Worm (Caenorhabditis elegans) whole organism, young adult: Measurements from ENCODE around the gene C40H1.8.

Experiments used
- B0336.3 ChIP-seq: fragments of 200-800 bp; sonication (Bioruptor generic); IDR thresholded peaks from 2 replicates; pipeline ENCODE4 v1.3.6; 2022; ENCODE audit warnings: missing genetic modification characterization, missing compliant biosample characterization
- C06A6.2 ChIP-seq: fragments of 200-800 bp; sonication (Bioruptor generic); conservative IDR thresholded peaks from 2 replicates; pipeline ENCODE4 v1.3.6; 2022; ENCODE audit warnings: missing genetic modification characterization, missing compliant biosample characterization
- F39B2.1 ChIP-seq: fragments of 200-800 bp; sonication (Bioruptor generic); IDR thresholded peaks from 2 replicates; pipeline ENCODE4 v1.3.6; 2022; ENCODE audit warnings: missing genetic modification reagents, missing genetic modification characterization, missing compliant biosample characterization
- F49E8.2 ChIP-seq: sonication (generic microtip); optimal IDR thresholded peaks from 3 replicates; lab custom pipeline; 2017; ENCODE audit warnings: missing genetic modification characterization, mild to moderate bottlenecking, missing compliant biosample characterization, antibody characterized with exemption, moderate library complexity; ENCODE audit not compliant: insufficient read depth
- K12H6.12 ChIP-seq: fragments of 200-800 bp; sonication (Bioruptor generic); optimal IDR thresholded peaks from 2 replicates; lab custom pipeline; 2018; ENCODE audit warnings: mild to moderate bottlenecking, missing genetic modification characterization, missing compliant biosample characterization
- Y53G8AR.9 ChIP-seq: fragments of 200-800 bp; sonication (Bioruptor generic); conservative IDR thresholded peaks from 2 replicates; pipeline ENCODE4 v1.3.6; 2022; ENCODE audit warnings: missing genetic modification reagents, missing genetic modification characterization, missing compliant biosample characterization
- Y56A3A.18 ChIP-seq: fragments of 200-800 bp; sonication (Bioruptor generic); IDR thresholded peaks from 2 replicates; pipeline ENCODE4 v1.3.6; 2022; ENCODE audit warnings: missing genetic modification reagents, missing genetic modification characterization, missing compliant biosample characterization
- Y67H2A.10 ChIP-seq: fragments of 200-800 bp; sonication (Bioruptor generic); conservative IDR thresholded peaks from 2 replicates; pipeline ENCODE4 v1.3.6; 2022; ENCODE audit warnings: missing genetic modification reagents, missing genetic modification characterization, missing compliant biosample characterization
- Y79H2A.3 ChIP-seq: fragments of 200-800 bp; sonication (Bioruptor generic); conservative IDR thresholded peaks from 2 replicates; pipeline ENCODE4 v1.3.6; 2022; ENCODE audit warnings: missing genetic modification reagents, missing genetic modification characterization, missing compliant biosample characterization
- Y95B8A.8 ChIP-seq: fragments of 200-800 bp; sonication (Bioruptor generic); IDR thresholded peaks from 2 replicates; pipeline ENCODE4 v1.3.6; 2022; ENCODE audit warnings: missing genetic modification reagents, missing genetic modification characterization, missing compliant biosample characterization
- akir-1 ChIP-seq: fragments of 200-800 bp; sonication (Bioruptor generic); optimal IDR thresholded peaks from 2 replicates; lab custom pipeline; 2018; ENCODE audit warnings: mild to moderate bottlenecking, missing genetic modification characterization, moderate library complexity, missing compliant biosample characterization
- ama-1 ChIP-seq, 3 experiments: fragments of 150-350 bp in 1 of 3; sonication (generic microtip) in 2 of 3; optimal IDR thresholded peaks; 2 replicates each; lab custom pipeline; 2014 to 2018; ENCODE audit warnings: missing biosample characterization in 2 of 3, missing genetic modification characterization in 2 of 3, missing genetic modification reagents in 2 of 3
- aptf-2 ChIP-seq: fragments of 200-800 bp; sonication (Bioruptor generic); conservative IDR thresholded peaks from 2 replicates; pipeline ENCODE4 v1.3.6; 2022; ENCODE audit warnings: missing genetic modification reagents, missing genetic modification characterization, missing compliant biosample characterization
- athp-1 ChIP-seq: sonication (generic microtip); optimal IDR thresholded peaks from 2 replicates; lab custom pipeline; 2017; ENCODE audit warnings: mild to moderate bottlenecking, missing genetic modification characterization, missing compliant biosample characterization
- attf-5 ChIP-seq: fragments of 200-800 bp; sonication (Bioruptor generic); optimal IDR thresholded peaks from 2 replicates; lab custom pipeline; 2018; ENCODE audit warnings: mild to moderate bottlenecking, missing genetic modification characterization, missing compliant biosample characterization
- attf-6 ChIP-seq: fragments of 200-800 bp; sonication (Bioruptor generic); IDR thresholded peaks from 2 replicates; pipeline ENCODE4 v1.3.6; 2022; ENCODE audit warnings: missing genetic modification reagents, missing genetic modification characterization, missing compliant biosample characterization
- bed-2 ChIP-seq: fragments of 200-800 bp; sonication (Bioruptor generic); IDR thresholded peaks from 2 replicates; pipeline ENCODE4 v1.3.6; 2022; ENCODE audit warnings: missing genetic modification reagents, missing genetic modification characterization, missing compliant biosample characterization
- ccch-3 ChIP-seq: fragments of 200-800 bp; sonication (Bioruptor generic); optimal IDR thresholded peaks from 2 replicates; lab custom pipeline; 2018; ENCODE audit warnings: mild to moderate bottlenecking, missing genetic modification characterization, missing compliant biosample characterization
- ceh-40 ChIP-seq: fragments of 200-800 bp; sonication (Bioruptor generic); IDR thresholded peaks from 2 replicates; pipeline ENCODE4 v1.3.6; 2022; ENCODE audit warnings: missing genetic modification characterization, missing compliant biosample characterization
- dpl-1 ChIP-seq: fragments of 150-350 bp; optimal IDR thresholded peaks from 2 replicates; lab custom pipeline; 2014; ENCODE audit warnings: missing biosample characterization, missing genetic modification reagents, missing genetic modification characterization
- ekl-4 ChIP-seq: fragments of 200-800 bp; sonication (Bioruptor generic); IDR thresholded peaks from 2 replicates; pipeline ENCODE4 v1.3.6; 2022; ENCODE audit warnings: missing genetic modification reagents, missing genetic modification characterization, missing compliant biosample characterization
- him-1 ChIP-seq: sonication (generic microtip); optimal IDR thresholded peaks from 2 replicates; lab custom pipeline; 2016; ENCODE audit warnings: missing genotype, missing genetic modification reagents, missing genetic modification characterization, missing compliant biosample characterization
- let-607 ChIP-seq, 2 experiments: fragments of 200-800 bp in 1 of 2; sonication (Bioruptor generic) in 1 of 2; sonication (generic microtip) in 1 of 2; optimal IDR thresholded peaks; 2 replicates each; lab custom pipeline; 2016 to 2018; ENCODE audit warnings: mild to moderate bottlenecking in 2 of 2, missing compliant biosample characterization in 2 of 2, missing genetic modification characterization in 2 of 2, moderate library complexity in 2 of 2, missing genotype in 1 of 2
- lin-54 ChIP-seq: fragments of 200-800 bp; sonication (Bioruptor generic); optimal IDR thresholded peaks from 2 replicates; lab custom pipeline; 2018; ENCODE audit warnings: mild to moderate bottlenecking, missing genetic modification characterization, missing compliant biosample characterization
- lsl-1 ChIP-seq: fragments of 200-800 bp; sonication (Bioruptor generic); optimal IDR thresholded peaks from 2 replicates; lab custom pipeline; 2018; ENCODE audit warnings: mild to moderate bottlenecking, missing genetic modification characterization, moderate library complexity, missing compliant biosample characterization
- madf-10 ChIP-seq: sonication (generic microtip); optimal IDR thresholded peaks from 2 replicates; lab custom pipeline; 2016; ENCODE audit warnings: mild to moderate bottlenecking, missing genetic modification characterization, missing compliant biosample characterization
- mcd-1 ChIP-seq: fragments of 200-800 bp; sonication (Bioruptor generic); IDR thresholded peaks from 2 replicates; pipeline ENCODE4 v1.3.6; 2022; ENCODE audit warnings: missing genetic modification reagents, missing genetic modification characterization, missing compliant biosample characterization
- mes-4 ChIP-seq: sonication (generic microtip); optimal IDR thresholded peaks from 2 replicates; lab custom pipeline; 2016; ENCODE audit warnings: missing genotype, missing genetic modification characterization, missing compliant biosample characterization
- nfyb-1 ChIP-seq: fragments of 200-800 bp; sonication (Bioruptor generic); IDR thresholded peaks from 2 replicates; pipeline ENCODE4 v1.3.6; 2022; ENCODE audit warnings: missing genetic modification reagents, missing genetic modification characterization, missing compliant biosample characterization
- nhr-120 ChIP-seq: fragments of 200-800 bp; sonication (Bioruptor generic); IDR thresholded peaks from 2 replicates; pipeline ENCODE4 v1.3.6; 2022; ENCODE audit warnings: missing genetic modification characterization, missing compliant biosample characterization
- pbrm-1 ChIP-seq: fragments of 200-800 bp; sonication (Bioruptor generic); IDR thresholded peaks from 2 replicates; pipeline ENCODE4 v1.3.6; 2022; ENCODE audit warnings: missing genetic modification reagents, missing genetic modification characterization, missing compliant biosample characterization
- pha-4 ChIP-seq: fragments of 150-350 bp; sonication (generic microtip); optimal IDR thresholded peaks from 2 replicates; lab custom pipeline; 2014; ENCODE audit warnings: missing biosample characterization, missing genetic modification reagents, missing genetic modification characterization
- repo-1 ChIP-seq: sonication (generic microtip); optimal IDR thresholded peaks from 2 replicates; lab custom pipeline; 2017; ENCODE audit warnings: mild to moderate bottlenecking, missing genetic modification characterization, missing compliant biosample characterization
- sea-2 ChIP-seq: fragments of 200-800 bp; sonication (Bioruptor generic); IDR thresholded peaks from 2 replicates; pipeline ENCODE4 v1.3.6; 2022; ENCODE audit warnings: missing genetic modification characterization, missing compliant biosample characterization
- snpc-1.3 ChIP-seq: sonication (generic microtip); optimal IDR thresholded peaks from 2 replicates; lab custom pipeline; 2017; ENCODE audit warnings: missing genetic modification characterization, mild to moderate bottlenecking, missing compliant biosample characterization, antibody characterized with exemption, moderate library complexity, missing genotype, missing genetic modification reagents; ENCODE audit not compliant: insufficient read depth
- sptf-2 ChIP-seq: fragments of 200-800 bp; sonication (Bioruptor generic); optimal IDR thresholded peaks from 2 replicates; lab custom pipeline; 2018; ENCODE audit warnings: mild to moderate bottlenecking, missing genetic modification characterization, missing compliant biosample characterization
- tbp1 ChIP-seq: fragments of 200-800 bp; sonication (Bioruptor generic); optimal IDR thresholded peaks from 2 replicates; lab custom pipeline; 2018; ENCODE audit warnings: mild to moderate bottlenecking, missing genetic modification characterization, missing compliant biosample characterization
- unc-130 ChIP-seq: sonication (generic microtip); optimal IDR thresholded peaks from 2 replicates; lab custom pipeline; 2016; ENCODE audit warnings: missing genetic modification reagents, missing genetic modification characterization, missing compliant biosample characterization
- ztf-28 ChIP-seq: fragments of 200-800 bp; sonication (Bioruptor generic); IDR thresholded peaks from 2 replicates; pipeline ENCODE4 v1.3.6; 2022; ENCODE audit warnings: missing genetic modification reagents, missing genetic modification characterization, missing compliant biosample characterization

Gene C40H1.8

ce11 chrIII:9329790-9330366 is 15.4 kb downstream of the C40H1.8 start, which contains the start of gene ttr-5:
ttr-5 (plus strand) TSS chrIII:9330316.
- TF ChIP-seq ama-1 (optimal IDR thresholded peaks at IDR 0.05; lab: Kevin White, UChicago) (no peak), ama-1 (GFP tag; optimal IDR thresholded peaks at IDR 0.05; lab: Kevin White, UChicago) (no peak), repo-1 (tag; lab: Kevin White, UChicago) (no peak), F39B2.1 (no peak), pbrm-1 (GFP tag; lab: Robert Waterston, UW) (no peak), bed-2 (GFP tag; lab: Robert Waterston, UW) (no peak), nfyb-1 (GFP tag; lab: Robert Waterston, UW) (no peak), tbp1 (GFP tag; lab: Kevin White, UChicago) (no peak), ztf-28 (GFP tag; lab: Robert Waterston, UW) (no peak), akir-1 (GFP tag; lab: Kevin White, UChicago) (no peak), Y95B8A.8 (GFP tag; lab: Robert Waterston, UW) (no peak)

ce11 chrIII:9331084-9331564 is 16.6 kb downstream of the C40H1.8 start, which contains the start of gene ufc-1:
ufc-1 (plus strand) TSS chrIII:9331514.
- TF ChIP-seq unc-130 (GFP tag; lab: Kevin White, UChicago) (no peak), lin-54 (GFP tag; lab: Kevin White, UChicago) (no peak), let-607 (tag; optimal IDR thresholded peaks at IDR 0.05; lab: Kevin White, UChicago) (peak; percentile 52 to 86), attf-5 (GFP tag; lab: Kevin White, UChicago) (no peak), lsl-1 (GFP tag; lab: Kevin White, UChicago) (peak; percentile 20)
- TF ChIP-seq, all 124 proteins: peak for 2

- no peak for TF ChIP-seq attf-6
- TF ChIP-seq lin-54 (GFP tag; lab: Kevin White, UChicago): no peak
- no peak for TF ChIP-seq sea-2
- TF ChIP-seq K12H6.12 (tag; lab: Kevin White, UChicago): no peak
- TF ChIP-seq sptf-2 (GFP tag; lab: Kevin White, UChicago): no peak
- TF ChIP-seq aptf-2 (GFP tag; lab: Robert Waterston, UW): no peak
These were observed 19.7 kb downstream of the C40H1.8 start, which contains the start of gene elo-4 for ce11 chrIII:9334174-9334573. elo-4 (minus strand) TSS chrIII:9334274.

- no peak for TF ChIP-seq pha-4 (tag; lab: Kevin White, UChicago)
- TF ChIP-seq athp-1: no peak
- no peak for TF ChIP-seq ccch-3 (GFP tag; lab: Kevin White, UChicago)
- TF ChIP-seq Y56A3A.18: no peak
- TF ChIP-seq Y53G8AR.9: no peak
- no peak for TF ChIP-seq pbrm-1 (GFP tag; lab: Robert Waterston, UW)
- TF ChIP-seq ekl-4 (GFP tag; lab: Robert Waterston, UW): no peak
- TF ChIP-seq dpl-1 (GFP tag; lab: Kevin White, UChicago): no peak
- TF ChIP-seq nhr-120 (GFP tag; lab: Robert Waterston, UW): no peak
- TF ChIP-seq Y79H2A.3: no peak
- no peak for TF ChIP-seq ceh-40 (GFP tag; lab: Robert Waterston, UW)
- TF ChIP-seq C06A6.2 (GFP tag; lab: Robert Waterston, UW): no peak
These were observed 20.6 kb downstream of the C40H1.8 start for ce11 chrIII:9335076-9335475.

- TF ChIP-seq mes-4 (tag; lab: Kevin White, UChicago) (no peak), madf-10 (tag; lab: Kevin White, UChicago) (no peak), attf-6 (no peak), him-1 (tag; lab: Kevin White, UChicago) (no peak), Y67H2A.10 (GFP tag; lab: Robert Waterston, UW) (no peak), mcd-1 (GFP tag; lab: Robert Waterston, UW) (no peak), F49E8.2 (tag; lab: Kevin White, UChicago) (no peak), B0336.3 (GFP tag; lab: Robert Waterston, UW) (no peak), Y53G8AR.9 (no peak), C06A6.2 (GFP tag; lab: Robert Waterston, UW) (no peak), snpc-1.3 (tag; lab: Kevin White, UChicago) (no peak), ama-1 (optimal IDR thresholded peaks at IDR 0.05; lab: Kevin White, UChicago) (no peak), ama-1 (GFP tag; optimal IDR thresholded peaks at IDR 0.05; lab: Kevin White, UChicago) (no peak)
These were observed 22.3 kb downstream of the C40H1.8 start for ce11 chrIII:9336807-9337206.
